Worm (Caenorhabditis elegans) whole organism, late embryonic: ENCODE measurements around the gene ZK54.3.

Source experiments
- C08G9.2 ChIP-seq: sonication (generic microtip); optimal IDR thresholded peaks from 2 replicates; lab custom pipeline; 2016; ENCODE audit warnings: mild to moderate bottlenecking, missing genetic modification characterization, moderate library complexity, missing compliant biosample characterization
- C38D4.7 ChIP-seq: fragments of 200-800 bp; sonication (Bioruptor generic); optimal IDR thresholded peaks from 2 replicates; lab custom pipeline; 2018; ENCODE audit warnings: mild to moderate bottlenecking, missing genetic modification characterization, moderate library complexity, missing compliant biosample characterization
- F13H6.1 ChIP-seq: sonication (generic microtip); optimal IDR thresholded peaks from 2 replicates; lab custom pipeline; 2016; ENCODE audit warnings: missing genetic modification characterization, missing compliant biosample characterization
- T23F11.4 ChIP-seq: fragments of 200-800 bp; sonication (Bioruptor generic); optimal IDR thresholded peaks from 2 replicates; lab custom pipeline; 2018; ENCODE audit warnings: mild to moderate bottlenecking, missing genetic modification characterization, missing compliant biosample characterization
- ahr-1 ChIP-seq: sonication (generic microtip); optimal IDR thresholded peaks from 2 replicates; lab custom pipeline; 2016; ENCODE audit warnings: missing genetic modification characterization, missing compliant biosample characterization
- ceh-18 ChIP-seq: sonication (generic microtip); optimal IDR thresholded peaks from 2 replicates; lab custom pipeline; 2016; ENCODE audit warnings: missing genetic modification characterization, missing compliant biosample characterization
- ceh-19 ChIP-seq: fragments of 200-800 bp; sonication (Bioruptor generic); optimal IDR thresholded peaks from 2 replicates; lab custom pipeline; 2018; ENCODE audit warnings: mild to moderate bottlenecking, missing genetic modification characterization, missing compliant biosample characterization
- ceh-2 ChIP-seq: sonication (generic microtip); optimal IDR thresholded peaks from 2 replicates; lab custom pipeline; 2016; ENCODE audit warnings: missing genotype, missing genetic modification characterization, missing compliant biosample characterization
- ceh-22 ChIP-seq: sonication (generic microtip); optimal IDR thresholded peaks from 2 replicates; lab custom pipeline; 2017; ENCODE audit warnings: missing biosample characterization, missing genetic modification characterization
- ceh-24 ChIP-seq: sonication (generic microtip); optimal IDR thresholded peaks from 2 replicates; lab custom pipeline; 2016; ENCODE audit warnings: mild to moderate bottlenecking, missing genetic modification characterization, missing compliant biosample characterization
- ceh-30 ChIP-seq: fragments of 150-350 bp; optimal IDR thresholded peaks from 2 replicates; lab custom pipeline; 2014; ENCODE audit warnings: missing biosample characterization, missing genetic modification characterization
- ceh-31 ChIP-seq: sonication (generic microtip); optimal IDR thresholded peaks from 2 replicates; lab custom pipeline; 2016; ENCODE audit warnings: missing genetic modification characterization, missing compliant biosample characterization
- ceh-34 ChIP-seq: sonication (generic microtip); optimal IDR thresholded peaks from 2 replicates; lab custom pipeline; 2016; ENCODE audit warnings: mild to moderate bottlenecking, missing genetic modification characterization, missing compliant biosample characterization
- ceh-48 ChIP-seq: sonication (generic microtip); optimal IDR thresholded peaks from 2 replicates; lab custom pipeline; 2016; ENCODE audit warnings: missing genetic modification characterization, inconsistent platforms, missing compliant biosample characterization
- dmd-4 ChIP-seq: sonication (generic microtip); optimal IDR thresholded peaks from 2 replicates; lab custom pipeline; 2016; ENCODE audit warnings: borderline replicate concordance, missing genetic modification characterization, missing compliant biosample characterization
- elt-2 ChIP-seq: sonication (generic microtip); optimal IDR thresholded peaks from 2 replicates; lab custom pipeline; 2016; ENCODE audit warnings: missing genetic modification reagents, missing genetic modification characterization, missing compliant biosample characterization
- ets-4 ChIP-seq: sonication (generic microtip); optimal IDR thresholded peaks from 2 replicates; lab custom pipeline; 2016; ENCODE audit warnings: missing genetic modification characterization, missing compliant biosample characterization
- eyg-1 ChIP-seq: sonication (generic microtip); optimal IDR thresholded peaks from 2 replicates; lab custom pipeline; 2016; ENCODE audit warnings: missing genotype, missing genetic modification characterization, missing compliant biosample characterization
- fkh-10 ChIP-seq: fragments of 150-350 bp; optimal IDR thresholded peaks from 2 replicates; lab custom pipeline; 2014; ENCODE audit warnings: missing biosample characterization, missing genetic modification reagents, missing genetic modification characterization
- gmeb-2 ChIP-seq: sonication (generic microtip); optimal IDR thresholded peaks from 2 replicates; lab custom pipeline; 2016; ENCODE audit warnings: missing genetic modification characterization, inconsistent platforms, missing compliant biosample characterization
- hlh-15 ChIP-seq: sonication (generic microtip); optimal IDR thresholded peaks from 2 replicates; lab custom pipeline; 2016; ENCODE audit warnings: missing genetic modification characterization, missing compliant biosample characterization
- hlh-30 ChIP-seq: sonication (generic microtip); optimal IDR thresholded peaks from 2 replicates; lab custom pipeline; 2017; ENCODE audit warnings: antibody characterized with exemption, missing genetic modification characterization, missing compliant biosample characterization; ENCODE audit not compliant: insufficient read depth
- lim-6 ChIP-seq: sonication (generic microtip); optimal IDR thresholded peaks from 2 replicates; lab custom pipeline; 2016; ENCODE audit warnings: missing genetic modification characterization, missing compliant biosample characterization
- lin-11 ChIP-seq: fragments of 200-800 bp; sonication (Bioruptor generic); optimal IDR thresholded peaks from 2 replicates; lab custom pipeline; 2018; ENCODE audit warnings: mild to moderate bottlenecking, missing genetic modification characterization, missing compliant biosample characterization
- madf-2 ChIP-seq: sonication (generic microtip); optimal IDR thresholded peaks from 2 replicates; lab custom pipeline; 2017; ENCODE audit warnings: missing genetic modification characterization, missing compliant biosample characterization
- mec-3 ChIP-seq: sonication (generic microtip); optimal IDR thresholded peaks from 2 replicates; lab custom pipeline; 2016; ENCODE audit warnings: borderline replicate concordance, missing genetic modification characterization, missing compliant biosample characterization
- nfya-1 ChIP-seq: sonication (generic microtip); optimal IDR thresholded peaks from 2 replicates; lab custom pipeline; 2017; ENCODE audit warnings: missing genetic modification characterization, mild to moderate bottlenecking, missing compliant biosample characterization, antibody characterized with exemption, moderate library complexity
- nhr-11 ChIP-seq: fragments of 150-350 bp; optimal IDR thresholded peaks from 2 replicates; lab custom pipeline; 2014; ENCODE audit warnings: missing biosample characterization, missing genetic modification characterization
- nhr-232 ChIP-seq: sonication (generic microtip); optimal IDR thresholded peaks from 2 replicates; lab custom pipeline; 2016; ENCODE audit warnings: missing genetic modification characterization, missing compliant biosample characterization
- odd-2 ChIP-seq: sonication (generic microtip); optimal IDR thresholded peaks from 2 replicates; lab custom pipeline; 2017; ENCODE audit warnings: antibody characterized with exemption, mild to moderate bottlenecking, missing genetic modification characterization, missing compliant biosample characterization
- pat-9 ChIP-seq: fragments of 200-800 bp; sonication (Bioruptor generic); optimal IDR thresholded peaks from 2 replicates; lab custom pipeline; 2018; ENCODE audit warnings: mild to moderate bottlenecking, missing genetic modification characterization, moderate library complexity, missing compliant biosample characterization
- pha-2 ChIP-seq: sonication (generic microtip); optimal IDR thresholded peaks from 2 replicates; lab custom pipeline; 2017; ENCODE audit warnings: mild to moderate bottlenecking, missing genetic modification characterization, missing compliant biosample characterization
- ref-2 ChIP-seq: sonication (generic microtip); optimal IDR thresholded peaks from 2 replicates; lab custom pipeline; 2016; ENCODE audit warnings: missing genetic modification characterization, missing compliant biosample characterization
- rnt-1 ChIP-seq: sonication (generic microtip); optimal IDR thresholded peaks from 2 replicates; lab custom pipeline; 2016; ENCODE audit warnings: missing genetic modification characterization, missing compliant biosample characterization
- tbx-2 ChIP-seq: sonication (generic microtip); optimal IDR thresholded peaks from 2 replicates; lab custom pipeline; 2016; ENCODE audit warnings: missing genetic modification characterization, missing compliant biosample characterization
- tbx-7 ChIP-seq: sonication (generic microtip); optimal IDR thresholded peaks from 2 replicates; lab custom pipeline; 2016; ENCODE audit warnings: missing genotype, missing genetic modification characterization, missing compliant biosample characterization
- ttx-3 ChIP-seq: sonication (generic microtip); optimal IDR thresholded peaks from 2 replicates; lab custom pipeline; 2016; ENCODE audit warnings: missing genetic modification reagents, missing genetic modification characterization, missing compliant biosample characterization
- unc-42 ChIP-seq: sonication (generic microtip); optimal IDR thresholded peaks from 2 replicates; lab custom pipeline; 2016; ENCODE audit warnings: missing genotype, missing genetic modification characterization, missing compliant biosample characterization
- unc-55 ChIP-seq: sonication (generic microtip); optimal IDR thresholded peaks from 2 replicates; lab custom pipeline; 2017; ENCODE audit warnings: missing biosample characterization, missing genetic modification reagents, missing genetic modification characterization
- unc-86 ChIP-seq: sonication (generic microtip); optimal IDR thresholded peaks from 2 replicates; lab custom pipeline; 2016; ENCODE audit warnings: missing genetic modification characterization, missing compliant biosample characterization
- zip-5 ChIP-seq: sonication (generic microtip); optimal IDR thresholded peaks from 2 replicates; lab custom pipeline; 2016; ENCODE audit warnings: missing genetic modification characterization, missing compliant biosample characterization

ZK54.3 gene

DNA sequence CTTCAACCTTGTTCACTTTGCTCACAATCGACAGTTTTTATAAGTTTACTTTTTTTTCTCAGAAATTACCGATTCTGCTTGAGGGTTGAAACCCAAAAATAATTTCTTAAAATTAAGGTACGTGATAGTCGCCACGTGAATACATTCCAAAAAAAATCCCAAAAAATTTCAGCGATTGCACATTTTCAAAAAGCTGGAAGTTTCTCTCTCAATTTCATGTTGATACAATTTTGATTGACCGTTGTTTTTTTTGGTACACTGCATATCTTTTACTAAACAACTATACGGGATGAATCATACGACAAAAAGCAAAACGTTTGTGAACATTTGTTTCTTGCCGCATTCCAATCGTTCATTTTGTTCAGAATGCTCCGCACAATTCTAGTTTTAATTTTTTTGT is 28.4 kb downstream of the ZK54.3 start, which contains the start of gene C36E6.8:
TSS of gene C36E6.8 (plus strand) at position 301 of the 400 bp plus-strand sequence.
- TF ChIP-seq gmeb-2 (tag; lab: Kevin White, UChicago), result no peak
- no peak for TF ChIP-seq ttx-3 (tag; lab: Kevin White, UChicago)
- TF ChIP-seq odd-2 (tag; lab: Kevin White, UChicago), result no peak
- TF ChIP-seq nhr-232, result no peak
- no peak for TF ChIP-seq T23F11.4
- no peak for TF ChIP-seq unc-55 (GFP tag; lab: Kevin White, UChicago)
- TF ChIP-seq dmd-4 (tag; lab: Kevin White, UChicago), result no peak
- TF ChIP-seq rnt-1 (tag; lab: Kevin White, UChicago), result no peak
- TF ChIP-seq eyg-1, result no peak
- TF ChIP-seq ceh-22 (tag; lab: Kevin White, UChicago), result no peak

DNA sequence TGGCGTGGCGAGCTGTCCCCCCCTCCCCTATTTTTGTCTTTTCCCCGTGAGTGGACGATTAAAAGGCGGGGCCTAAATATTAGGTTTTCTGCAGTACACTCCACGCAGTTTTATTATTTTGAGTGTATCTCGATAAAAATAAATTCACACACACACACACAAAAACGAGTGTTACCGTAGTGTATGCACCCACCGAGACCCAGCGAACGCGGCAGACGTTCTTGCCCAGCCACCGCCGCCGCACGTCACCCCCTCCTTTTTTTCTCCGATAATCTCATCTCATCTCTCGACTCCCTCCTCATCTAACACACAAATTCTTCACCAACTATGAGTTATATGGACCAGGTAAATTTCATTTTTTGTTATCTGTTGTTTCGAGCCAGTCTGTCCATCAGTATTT is 32.6 kb downstream of the ZK54.3 start, which contains the start of gene fubl-3:
TSS of gene fubl-3 (plus strand) at position 212 of the 400 bp plus-strand sequence.
- TF ChIP-seq ceh-48 (no peak), unc-86 (tag; lab: Kevin White, UChicago) (no peak), rnt-1 (tag; lab: Kevin White, UChicago) (no peak), hlh-30 (tag; lab: Kevin White, UChicago) (no peak), pat-9 (tag; lab: Kevin White, UChicago) (no peak), zip-5 (no peak), tbx-2 (no peak), ceh-24 (tag; lab: Kevin White, UChicago) (no peak), ceh-22 (tag; lab: Kevin White, UChicago) (no peak), nfya-1 (peak; percentile 49), ets-4 (tag; lab: Kevin White, UChicago) (no peak), pha-2 (tag; lab: Kevin White, UChicago) (no peak), unc-42 (peak; percentile 20), ceh-2 (tag; lab: Kevin White, UChicago) (no peak), F13H6.1 (tag; lab: Kevin White, UChicago) (no peak), ceh-31 (peak; percentile 10), lim-6 (tag; lab: Kevin White, UChicago) (no peak), ahr-1 (tag; lab: Kevin White, UChicago) (no peak), fkh-10 (GFP tag; lab: Kevin White, UChicago) (no peak), nhr-11 (tag; lab: Kevin White, UChicago) (no peak), elt-2 (no peak), hlh-15 (tag; lab: Kevin White, UChicago) (no peak), C08G9.2 (no peak), ceh-34 (tag; lab: Kevin White, UChicago) (no peak)

- TF ChIP-seq tbx-7 (tag; lab: Kevin White, UChicago), result no peak
Observed at ce11 chrX:17428803-17429202, 38.0 kb downstream of the ZK54.3 start, which contains the start of gene pbo-6. pbo-6 (plus strand) TSS chrX:17429042.

- no peak for TF ChIP-seq pat-9 (tag; lab: Kevin White, UChicago)
- TF ChIP-seq ref-2 (tag; lab: Kevin White, UChicago), result no peak
- no peak for TF ChIP-seq ceh-19 (GFP tag; lab: Kevin White, UChicago)
- no peak for TF ChIP-seq ceh-22 (tag; lab: Kevin White, UChicago)
- TF ChIP-seq ets-4 (tag; lab: Kevin White, UChicago), result no peak
Observed at ce11 chrX:17427778-17428177, 39.0 kb downstream of the ZK54.3 start.

DNA sequence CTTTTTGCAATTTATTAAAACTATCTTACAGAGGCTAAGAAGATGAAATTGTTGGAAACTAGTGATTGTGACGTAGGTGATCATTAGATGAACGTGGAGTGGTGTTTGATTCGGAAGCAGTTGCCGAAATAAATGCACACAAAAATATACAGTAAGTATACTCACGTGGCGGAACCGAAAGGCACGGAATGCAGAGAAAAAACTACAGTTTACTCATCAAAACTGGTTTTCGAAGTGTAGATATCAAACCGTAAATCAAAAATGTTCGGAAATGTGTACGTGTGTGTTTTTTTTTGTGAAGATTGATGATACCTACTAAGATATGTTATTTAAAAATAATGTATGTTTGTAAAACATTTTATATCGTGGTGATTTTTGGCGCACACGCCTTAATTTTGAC is 40.1 kb downstream of the ZK54.3 start:
- TF ChIP-seq fkh-10 (GFP tag; lab: Kevin White, UChicago), result no peak
- no peak for TF ChIP-seq mec-3 (tag; lab: Kevin White, UChicago)
- no peak for TF ChIP-seq ceh-18 (tag; lab: Kevin White, UChicago)
- no peak for TF ChIP-seq ceh-31
- no peak for TF ChIP-seq elt-2
- no peak for TF ChIP-seq ahr-1 (tag; lab: Kevin White, UChicago)
- no peak for TF ChIP-seq unc-42
- no peak for TF ChIP-seq rnt-1 (tag; lab: Kevin White, UChicago)
- no peak for TF ChIP-seq unc-86 (tag; lab: Kevin White, UChicago)
- TF ChIP-seq madf-2 (tag; lab: Kevin White, UChicago), result no peak
- TF ChIP-seq lin-11 (tag; lab: Kevin White, UChicago), result no peak
- TF ChIP-seq ceh-30 (tag; lab: Kevin White, UChicago), result no peak
- TF ChIP-seq hlh-30 (tag; lab: Kevin White, UChicago), result no peak
- no peak for TF ChIP-seq unc-55 (GFP tag; lab: Kevin White, UChicago)
- no peak for TF ChIP-seq C38D4.7 (GFP tag; lab: Kevin White, UChicago)
- TF ChIP-seq, all 69 proteins: peak for 0
